Worm (Caenorhabditis elegans) whole organism, young adult: ENCODE results near the gene fut-5.

ENCODE experiments used
- F33H1.4 ChIP-seq: fragments of 200-800 bp; sonication (Bioruptor generic); IDR thresholded peaks from 2 replicates; pipeline ENCODE4 v1.3.6; 2022; ENCODE audit warnings: missing genetic modification reagents, missing genetic modification characterization, missing compliant biosample characterization
- ama-1 ChIP-seq, 3 experiments: fragments of 150-350 bp in 1 of 3; sonication (generic microtip) in 2 of 3; optimal IDR thresholded peaks; 2 replicates each; lab custom pipeline; 2014 to 2018; ENCODE audit warnings: missing biosample characterization in 2 of 3, missing genetic modification characterization in 2 of 3, missing genetic modification reagents in 2 of 3
- attf-5 ChIP-seq: fragments of 200-800 bp; sonication (Bioruptor generic); optimal IDR thresholded peaks from 2 replicates; lab custom pipeline; 2018; ENCODE audit warnings: mild to moderate bottlenecking, missing genetic modification characterization, missing compliant biosample characterization
- egl-44 ChIP-seq: fragments of 200-800 bp; sonication (Bioruptor generic); IDR thresholded peaks from 2 replicates; pipeline ENCODE4 v1.3.6; 2022; ENCODE audit warnings: missing genetic modification reagents, missing genetic modification characterization, missing compliant biosample characterization
- lin-54 ChIP-seq: fragments of 200-800 bp; sonication (Bioruptor generic); optimal IDR thresholded peaks from 2 replicates; lab custom pipeline; 2018; ENCODE audit warnings: mild to moderate bottlenecking, missing genetic modification characterization, missing compliant biosample characterization
- nhr-120 ChIP-seq: fragments of 200-800 bp; sonication (Bioruptor generic); IDR thresholded peaks from 2 replicates; pipeline ENCODE4 v1.3.6; 2022; ENCODE audit warnings: missing genetic modification characterization, missing compliant biosample characterization
- rec-8 ChIP-seq, 2 experiments: sonication (generic microtip); optimal IDR thresholded peaks; 2 replicates each; lab custom pipeline; 2016; ENCODE audit warnings: mild to moderate bottlenecking in 2 of 2, missing genetic modification characterization in 2 of 2, missing genetic modification reagents in 2 of 2, missing genotype in 2 of 2, missing biosample characterization in 1 of 2, missing compliant biosample characterization in 1 of 2, moderate library complexity in 1 of 2

DNA sequence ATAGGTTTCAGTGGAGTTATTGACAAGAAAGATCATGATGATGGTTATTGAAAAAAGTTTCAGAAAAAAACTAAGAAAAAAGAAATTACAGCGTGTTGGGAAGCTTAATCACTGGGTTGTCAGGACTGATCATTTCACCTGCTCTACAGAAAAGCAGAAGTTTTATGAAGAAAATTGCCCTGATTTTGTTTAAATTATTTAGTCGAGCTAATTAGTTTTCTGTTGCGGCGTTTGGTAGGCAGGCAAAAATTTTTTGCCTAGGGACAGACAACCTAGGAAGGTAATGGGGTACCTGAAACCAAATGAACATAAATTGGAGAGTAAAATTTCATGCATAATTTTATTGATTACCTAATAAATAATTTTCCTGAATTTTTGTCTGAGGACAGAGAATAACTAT, 16.2 kb upstream of the fut-5 start, which contains the start of gene sre-40:
- TF ChIP-seq ama-1 (optimal IDR thresholded peaks at IDR 0.05; lab: Kevin White, UChicago) = no peak
- no peak for TF ChIP-seq ama-1 (GFP tag; optimal IDR thresholded peaks at IDR 0.05; lab: Kevin White, UChicago)
- TF ChIP-seq rec-8 (tag; optimal IDR thresholded peaks at IDR 0.05; lab: Kevin White, UChicago) = no peak
- no peak for TF ChIP-seq lin-54 (GFP tag; lab: Kevin White, UChicago)
- no peak for TF ChIP-seq F33H1.4 (GFP tag; lab: Robert Waterston, UW)
- no peak for TF ChIP-seq attf-5
- TF ChIP-seq nhr-120 (GFP tag; lab: Robert Waterston, UW) = no peak
- TF ChIP-seq egl-44 (GFP tag; lab: Robert Waterston, UW) = no peak
